Fruit fly (Drosophila melanogaster) whole organism, embryonic: ENCODE data around the gene Fancd2.
A peak's percentile ranks its signal among the peaks of the same experiment; 100 is the strongest.

Source experiments
- Antp ChIP-seq: fragments of 200-800 bp; sonication (Bioruptor generic); optimal IDR thresholded peaks from 3 replicates; lab custom pipeline; 2016; ENCODE audit warnings: missing biosample characterization, missing genetic modification characterization
- Atf6 ChIP-seq: fragments of 200-800 bp; sonication (Bioruptor generic); IDR thresholded peaks from 2 replicates; pipeline ENCODE4 v1.3.6; 2022; ENCODE audit warnings: missing biosample characterization, missing genetic modification characterization
- CG1024 ChIP-seq: fragments of 200-800 bp; sonication (Bioruptor generic); IDR thresholded peaks from 2 replicates; pipeline ENCODE4 v1.3.6; 2022; ENCODE audit warnings: missing biosample characterization, missing genetic modification characterization
- CG10321 ChIP-seq: fragments of 200-800 bp; sonication (Bioruptor generic); IDR thresholded peaks from 2 replicates; pipeline ENCODE4 v1.3.6; 2022; ENCODE audit warnings: missing biosample characterization, missing genetic modification characterization
- CG11398 ChIP-seq: fragments of 200-800 bp; sonication (Bioruptor generic); optimal IDR thresholded peaks from 2 replicates; lab custom pipeline; 2016; ENCODE audit warnings: missing biosample characterization, missing genetic modification characterization
- CG1233 ChIP-seq: fragments of 200-800 bp; sonication (Bioruptor generic); optimal IDR thresholded peaks from 4 replicates; lab custom pipeline; 2018; ENCODE audit warnings: missing biosample characterization, mild to moderate bottlenecking, missing genetic modification characterization
- CG12769 ChIP-seq: fragments of 200-800 bp; sonication (Bioruptor generic); optimal IDR thresholded peaks from 2 replicates; lab custom pipeline; 2019; ENCODE audit warnings: missing biosample characterization, mild to moderate bottlenecking, missing genetic modification characterization, moderate library complexity
- CG13287 ChIP-seq: fragments of 200-800 bp; sonication (Bioruptor generic); IDR thresholded peaks from 2 replicates; pipeline ENCODE4 v1.3.6; 2022; ENCODE audit warnings: missing biosample characterization, missing genetic modification characterization; ENCODE audit not compliant: partially characterized antibody
- CG14710 ChIP-seq: fragments of 200-800 bp; sonication (Bioruptor generic); optimal IDR thresholded peaks from 3 replicates; lab custom pipeline; 2019; ENCODE audit warnings: missing biosample characterization, mild to moderate bottlenecking, missing genetic modification characterization, moderate library complexity
- CG16815 ChIP-seq: fragments of 200-800 bp; sonication (Bioruptor generic); optimal IDR thresholded peaks from 3 replicates; lab custom pipeline; 2017; ENCODE audit warnings: missing biosample characterization, mild to moderate bottlenecking, missing genetic modification characterization
- CG16863 ChIP-seq: fragments of 200-800 bp; sonication (Bioruptor generic); optimal IDR thresholded peaks from 3 replicates; lab custom pipeline; 2016; ENCODE audit warnings: missing biosample characterization, missing genetic modification characterization
- CG17186 ChIP-seq: fragments of 200-800 bp; sonication (Bioruptor generic); optimal IDR thresholded peaks from 3 replicates; lab custom pipeline; 2017; ENCODE audit warnings: missing biosample characterization, missing genetic modification reagents, missing genetic modification characterization
- CG17359 ChIP-seq: fragments of 200-800 bp; sonication (Bioruptor generic); optimal IDR thresholded peaks from 3 replicates; lab custom pipeline; 2018; ENCODE audit warnings: missing biosample characterization, mild to moderate bottlenecking, missing genetic modification characterization, moderate library complexity
- CG5180 ChIP-seq: fragments of 200-800 bp; sonication (Bioruptor generic); optimal IDR thresholded peaks from 3 replicates; lab custom pipeline; 2017; ENCODE audit warnings: missing biosample characterization, missing genetic modification characterization, mild to moderate bottlenecking, moderate library complexity, missing genetic modification reagents
- CG5245 ChIP-seq: fragments of 200-800 bp; sonication (Bioruptor generic); optimal IDR thresholded peaks from 3 replicates; lab custom pipeline; 2016; ENCODE audit warnings: missing biosample characterization, missing genetic modification characterization
- CG6254 ChIP-seq: fragments of 200-800 bp; sonication (Bioruptor generic); optimal IDR thresholded peaks from 3 replicates; lab custom pipeline; 2017; ENCODE audit warnings: mild to moderate bottlenecking, missing biosample characterization, missing genetic modification reagents, missing genetic modification characterization
- CG6765 ChIP-seq: fragments of 200-800 bp; sonication (Bioruptor generic); optimal IDR thresholded peaks from 3 replicates; lab custom pipeline; 2017; ENCODE audit warnings: missing biosample characterization, mild to moderate bottlenecking, missing genetic modification characterization
- CG7372 ChIP-seq: fragments of 200-800 bp; sonication (Bioruptor generic); IDR thresholded peaks from 2 replicates; pipeline ENCODE4 v1.3.6; 2022; ENCODE audit warnings: missing biosample characterization, missing genetic modification characterization
- CG7745 ChIP-seq: fragments of 200-800 bp; sonication (Bioruptor generic); optimal IDR thresholded peaks from 2 replicates; lab custom pipeline; 2018; ENCODE audit warnings: missing biosample characterization, mild to moderate bottlenecking, missing genetic modification characterization, moderate library complexity
- CG9437 ChIP-seq: fragments of 200-800 bp; sonication (Bioruptor generic); optimal IDR thresholded peaks from 2 replicates; lab custom pipeline; 2018; ENCODE audit warnings: missing biosample characterization, mild to moderate bottlenecking, missing genetic modification characterization
- D ChIP-seq, 2 experiments: fragments of 200-800 bp in 1 of 2; fragments of >200 bp in 1 of 2; sonication (Bioruptor generic) in 1 of 2; optimal IDR thresholded peaks; 2 replicates in 1 of 2; 3 replicates in 1 of 2; lab custom pipeline; 2017; ENCODE audit warnings: mild to moderate bottlenecking in 1 of 2, missing biosample characterization in 1 of 2, missing genetic modification characterization in 1 of 2, missing genetic modification reagents in 1 of 2
- Deaf1 ChIP-seq: fragments of 200-800 bp; optimal IDR thresholded peaks from 3 replicates; lab custom pipeline; 2019; ENCODE audit warnings: missing biosample characterization, mild to moderate bottlenecking, missing genetic modification characterization, moderate library complexity
- ERR ChIP-seq: fragments of 200-800 bp; sonication (Bioruptor generic); optimal IDR thresholded peaks from 2 replicates; lab custom pipeline; 2016; ENCODE audit warnings: missing biosample characterization, missing genetic modification characterization
- HLH4C ChIP-seq: fragments of 200-800 bp; sonication (Bioruptor generic); IDR thresholded peaks from 3 replicates; pipeline ENCODE4 v1.3.6; 2022; ENCODE audit warnings: missing biosample characterization, missing genetic modification characterization; ENCODE audit not compliant: partially characterized antibody
- Hr39 ChIP-seq: fragments of >200 bp; optimal IDR thresholded peaks from 2 replicates; lab custom pipeline; 2017
- Kr ChIP-seq: fragments of 200-800 bp; sonication (Bioruptor generic); optimal IDR thresholded peaks from 2 replicates; lab custom pipeline; 2017; ENCODE audit warnings: missing biosample characterization, mild to moderate bottlenecking, missing genetic modification characterization
- Lpt ChIP-seq: fragments of >200 bp; optimal IDR thresholded peaks from 2 replicates; lab custom pipeline; 2018; ENCODE audit warnings: missing biosample characterization, missing genetic modification characterization
- MESR4 ChIP-seq: fragments of 200-800 bp; sonication (Bioruptor generic); optimal IDR thresholded peaks from 2 replicates; lab custom pipeline; 2018; ENCODE audit warnings: missing biosample characterization, mild to moderate bottlenecking, missing genetic modification characterization, moderate library complexity
- MTF-1 ChIP-seq: fragments of 200-800 bp; sonication (Bioruptor generic); optimal IDR thresholded peaks from 2 replicates; lab custom pipeline; 2018; ENCODE audit warnings: missing biosample characterization, mild to moderate bottlenecking, missing genetic modification characterization, borderline replicate concordance
- NFAT ChIP-seq: fragments of 200-800 bp; sonication (Bioruptor generic); IDR thresholded peaks from 2 replicates; pipeline ENCODE4 v1.3.6; 2022; ENCODE audit warnings: missing biosample characterization, missing genetic modification characterization
- NK7.1 ChIP-seq: fragments of 200-800 bp; sonication (Bioruptor generic); optimal IDR thresholded peaks from 3 replicates; lab custom pipeline; 2016; ENCODE audit warnings: missing biosample characterization, missing genetic modification characterization
- Neu2 ChIP-seq: fragments of 200-800 bp; sonication (Bioruptor generic); optimal IDR thresholded peaks from 3 replicates; lab custom pipeline; 2016; ENCODE audit warnings: missing biosample characterization, missing genetic modification characterization, borderline replicate concordance
- Optix ChIP-seq: fragments of 200-800 bp; sonication (Bioruptor generic); IDR thresholded peaks from 3 replicates; pipeline ENCODE4 v1.3.6; 2022; ENCODE audit warnings: missing biosample characterization, missing genetic modification characterization
- Scr ChIP-seq: fragments of 200-800 bp; sonication (Bioruptor generic); IDR thresholded peaks from 2 replicates; pipeline ENCODE4 v1.3.6; 2022; ENCODE audit warnings: missing biosample characterization, missing genetic modification characterization; ENCODE audit not compliant: partially characterized antibody
- Spps ChIP-seq: fragments of 200-800 bp; sonication (Bioruptor generic); optimal IDR thresholded peaks from 2 replicates; lab custom pipeline; 2018; ENCODE audit warnings: missing biosample characterization, mild to moderate bottlenecking, missing genetic modification characterization
- Stat92E ChIP-seq, 3 experiments: fragments of >200 bp in 2 of 3; fragments of 200-800 bp in 1 of 3; sonication (Bioruptor generic) in 1 of 3; optimal IDR thresholded peaks; 2 replicates each; lab custom pipeline; 2017 to 2019; ENCODE audit warnings: missing biosample characterization in 3 of 3, missing genetic modification characterization in 3 of 3, mild to moderate bottlenecking in 1 of 3, moderate library complexity in 1 of 3
- ase ChIP-seq: fragments of 200-800 bp; sonication (Bioruptor generic); IDR thresholded peaks from 3 replicates; pipeline ENCODE4 v1.3.6; 2022; ENCODE audit warnings: missing biosample characterization, missing genetic modification characterization
- bowl ChIP-seq: fragments of 200-800 bp; sonication (Bioruptor generic); IDR thresholded peaks from 2 replicates; pipeline ENCODE4 v1.3.6; 2022; ENCODE audit warnings: missing biosample characterization, missing genetic modification characterization
- fd102C ChIP-seq: fragments of 200-800 bp; sonication (Bioruptor generic); optimal IDR thresholded peaks from 2 replicates; lab custom pipeline; 2018; ENCODE audit warnings: missing biosample characterization, mild to moderate bottlenecking, missing genetic modification characterization, moderate library complexity
- fru ChIP-seq: fragments of >200 bp; optimal IDR thresholded peaks from 2 replicates; lab custom pipeline; 2017
- hbn ChIP-seq: fragments of 200-800 bp; sonication (Bioruptor generic); IDR thresholded peaks from 2 replicates; pipeline ENCODE4 v1.3.6; 2022; ENCODE audit warnings: missing biosample characterization, missing genetic modification characterization; ENCODE audit not compliant: partially characterized antibody
- hth ChIP-seq: fragments of >200 bp; optimal IDR thresholded peaks from 2 replicates; lab custom pipeline; 2017; ENCODE audit warnings: inconsistent platforms
- lbe ChIP-seq: fragments of 200-800 bp; sonication (Bioruptor generic); optimal IDR thresholded peaks from 2 replicates; lab custom pipeline; 2016; ENCODE audit warnings: missing biosample characterization, mild to moderate bottlenecking, missing genetic modification characterization
- pb ChIP-seq: fragments of 200-800 bp; sonication (Bioruptor generic); optimal IDR thresholded peaks from 3 replicates; lab custom pipeline; 2016; ENCODE audit warnings: missing biosample characterization, missing genetic modification characterization
- pzg ChIP-seq: fragments of 200-800 bp; sonication (Bioruptor generic); optimal IDR thresholded peaks from 3 replicates; lab custom pipeline; 2018; ENCODE audit warnings: missing biosample characterization, mild to moderate bottlenecking, missing genetic modification characterization, moderate library complexity
- stc ChIP-seq: fragments of 200-800 bp; sonication (Bioruptor generic); IDR thresholded peaks from 2 replicates; pipeline ENCODE4 v1.3.6; 2022; ENCODE audit warnings: missing biosample characterization, missing genetic modification characterization
- sug ChIP-seq: fragments of 200-800 bp; optimal IDR thresholded peaks from 2 replicates; lab custom pipeline; 2019; ENCODE audit warnings: missing biosample characterization, mild to moderate bottlenecking, missing genetic modification characterization, moderate library complexity
- tap ChIP-seq: fragments of 200-800 bp; optimal IDR thresholded peaks from 3 replicates; lab custom pipeline; 2019; ENCODE audit warnings: missing biosample characterization, mild to moderate bottlenecking, missing genetic modification characterization, moderate library complexity
- vvl ChIP-seq: fragments of 200-800 bp; sonication (Bioruptor generic); IDR thresholded peaks from 2 replicates; pipeline ENCODE4 v1.3.6; 2022; ENCODE audit warnings: missing biosample characterization, missing genetic modification characterization

Fancd2 gene

dm6 chr3R:20821815-20822375, 5.9 kb upstream of the Fancd2 start, which contains the start of the genes CG17271 and RpS20 (continued):
- TF ChIP-seq Stat92E (GFP tag; optimal IDR thresholded peaks at IDR 0.05; lab: Kevin White, UChicago): peak in 1 of 3 experiments; percentile 56
- TF ChIP-seq CG1024 (GFP tag; lab: Robert Waterston, UW): peak; percentile 77
- TF ChIP-seq bowl (GFP tag; lab: Robert Waterston, UW): peak; percentile 73
- peak; percentile 91 for TF ChIP-seq ERR (GFP tag; lab: Kevin White, UChicago)
- peak; percentile 26 for TF ChIP-seq tap (tag; lab: Kevin White, UChicago)
- peak; percentile 84 for TF ChIP-seq CG6765 (GFP tag; lab: Kevin White, UChicago)
- peak; percentile 78 for TF ChIP-seq NFAT (GFP tag; lab: Robert Waterston, UW)
- no peak for TF ChIP-seq fru
- peak; percentile 95 for TF ChIP-seq vvl (GFP tag; lab: Robert Waterston, UW)
- TF ChIP-seq Scr: 0 out of 2 replicates have a peak, but pooled peaks have one; percentile 23
- TF ChIP-seq D (optimal IDR thresholded peaks at IDR 0.05; lab: Kevin White, UChicago): no peak
- TF ChIP-seq D (GFP tag; optimal IDR thresholded peaks at IDR 0.05; lab: Kevin White, UChicago): peak; percentile 72
- TF ChIP-seq Spps: peak; percentile 70
- peak; percentile 96 for TF ChIP-seq CG14710 (tag; lab: Kevin White, UChicago)
- peak; percentile 36 for TF ChIP-seq CG13287 (GFP tag; lab: Robert Waterston, UW)
- TF ChIP-seq CG6254: peak; percentile 100
- TF ChIP-seq CG16863 (GFP tag; lab: Kevin White, UChicago): peak; percentile 93
- TF ChIP-seq Atf6: peak; percentile 88
- peak; percentile 42; the same call in 1 of the 2 replicates for TF ChIP-seq CG10321 (GFP tag; lab: Robert Waterston, UW)
- peak; percentile 85 for TF ChIP-seq CG1233 (GFP tag; lab: Kevin White, UChicago)
- TF ChIP-seq CG5245 (GFP tag; lab: Kevin White, UChicago): peak; percentile 80
- TF ChIP-seq MTF-1 (GFP tag; lab: Kevin White, UChicago): no peak
- TF ChIP-seq Optix (GFP tag; lab: Robert Waterston, UW): peak; percentile 85; the same call in 2 of the 3 replicates
- TF ChIP-seq pzg: peak; percentile 97
- TF ChIP-seq hbn (GFP tag; lab: Robert Waterston, UW): 0 out of 2 replicates have a peak, but pooled peaks have one; percentile 32
- peak; percentile 97 for TF ChIP-seq Antp (GFP tag; lab: Kevin White, UChicago)
- peak; percentile 82 for TF ChIP-seq CG16815 (GFP tag; lab: Kevin White, UChicago)
- no peak for TF ChIP-seq CG7745 (tag; lab: Kevin White, UChicago)
- peak; percentile 57 for TF ChIP-seq CG5180 (GFP tag; lab: Kevin White, UChicago)
- TF ChIP-seq Deaf1: peak; percentile 56
- no peak for TF ChIP-seq hth (lab: Kevin White, UChicago)
- TF ChIP-seq CG17359 (tag; lab: Kevin White, UChicago): peak; percentile 87
- no peak for TF ChIP-seq Lpt (GFP tag; lab: Kevin White, UChicago)
- TF ChIP-seq CG7372 (GFP tag; lab: Robert Waterston, UW): peak; percentile 89
- TF ChIP-seq MESR4 (GFP tag; lab: Kevin White, UChicago): peak; percentile 92
- TF ChIP-seq sug (tag; lab: Kevin White, UChicago): peak; percentile 90
- TF ChIP-seq HLH4C (GFP tag; lab: Robert Waterston, UW): no peak
- peak; percentile 88 for TF ChIP-seq NK7.1 (GFP tag; lab: Kevin White, UChicago)
- peak; percentile 91 for TF ChIP-seq CG17186
- peak; percentile 90 for TF ChIP-seq ase (GFP tag; lab: Robert Waterston, UW)
- peak; percentile 77 for TF ChIP-seq Neu2 (GFP tag; lab: Kevin White, UChicago)
- peak; percentile 92 for TF ChIP-seq CG11398 (GFP tag; lab: Kevin White, UChicago)
- TF ChIP-seq Kr (GFP tag; lab: Kevin White, UChicago): no peak
- TF ChIP-seq CG9437 (GFP tag; lab: Kevin White, UChicago): peak; percentile 69
- peak; percentile 73 for TF ChIP-seq fd102C (GFP tag; lab: Kevin White, UChicago)
- peak; percentile 93 for TF ChIP-seq CG12769
- no peak for TF ChIP-seq Hr39
- TF ChIP-seq lbe: peak; percentile 55
- TF ChIP-seq stc (GFP tag; lab: Robert Waterston, UW): peak; percentile 79
- TF ChIP-seq pb (GFP tag; lab: Kevin White, UChicago): peak; percentile 91
